Worm (Caenorhabditis elegans) whole organism, late embryonic: ENCODE data around the gene T04C12.9.

Source experiments
- C08G9.2 ChIP-seq: sonication (generic microtip); optimal IDR thresholded peaks from 2 replicates; lab custom pipeline; 2016; ENCODE audit warnings: mild to moderate bottlenecking, missing genetic modification characterization, moderate library complexity, missing compliant biosample characterization
- F13H6.1 ChIP-seq: sonication (generic microtip); optimal IDR thresholded peaks from 2 replicates; lab custom pipeline; 2016; ENCODE audit warnings: missing genetic modification characterization, missing compliant biosample characterization
- K09A11.1 ChIP-seq: sonication (generic microtip); optimal IDR thresholded peaks from 2 replicates; lab custom pipeline; 2017; ENCODE audit warnings: antibody characterized with exemption, mild to moderate bottlenecking, missing genetic modification characterization, missing compliant biosample characterization; ENCODE audit not compliant: insufficient read depth
- Y22D7AL.16 ChIP-seq: sonication (generic microtip); optimal IDR thresholded peaks from 2 replicates; lab custom pipeline; 2016; ENCODE audit warnings: missing genetic modification characterization, missing compliant biosample characterization
- ama-1 ChIP-seq: fragments of 150-350 bp; optimal IDR thresholded peaks from 2 replicates; lab custom pipeline; 2014
- ceh-18 ChIP-seq: sonication (generic microtip); optimal IDR thresholded peaks from 2 replicates; lab custom pipeline; 2016; ENCODE audit warnings: missing genetic modification characterization, missing compliant biosample characterization
- ceh-19 ChIP-seq: fragments of 200-800 bp; sonication (Bioruptor generic); optimal IDR thresholded peaks from 2 replicates; lab custom pipeline; 2018; ENCODE audit warnings: mild to moderate bottlenecking, missing genetic modification characterization, missing compliant biosample characterization
- ceh-2 ChIP-seq: sonication (generic microtip); optimal IDR thresholded peaks from 2 replicates; lab custom pipeline; 2016; ENCODE audit warnings: missing genotype, missing genetic modification characterization, missing compliant biosample characterization
- ceh-22 ChIP-seq: sonication (generic microtip); optimal IDR thresholded peaks from 2 replicates; lab custom pipeline; 2017; ENCODE audit warnings: missing biosample characterization, missing genetic modification characterization
- ceh-30 ChIP-seq: fragments of 150-350 bp; optimal IDR thresholded peaks from 2 replicates; lab custom pipeline; 2014; ENCODE audit warnings: missing biosample characterization, missing genetic modification characterization
- ceh-31 ChIP-seq: sonication (generic microtip); optimal IDR thresholded peaks from 2 replicates; lab custom pipeline; 2016; ENCODE audit warnings: missing genetic modification characterization, missing compliant biosample characterization
- ceh-34 ChIP-seq: sonication (generic microtip); optimal IDR thresholded peaks from 2 replicates; lab custom pipeline; 2016; ENCODE audit warnings: mild to moderate bottlenecking, missing genetic modification characterization, missing compliant biosample characterization
- ceh-45 ChIP-seq: fragments of 200-800 bp; sonication (Bioruptor generic); IDR thresholded peaks from 2 replicates; pipeline ENCODE4 v1.3.6; 2022; ENCODE audit warnings: missing genetic modification reagents, missing genetic modification characterization, missing compliant biosample characterization
- ceh-48 ChIP-seq: sonication (generic microtip); optimal IDR thresholded peaks from 2 replicates; lab custom pipeline; 2016; ENCODE audit warnings: missing genetic modification characterization, inconsistent platforms, missing compliant biosample characterization
- ceh-6 ChIP-seq: fragments of 200-800 bp; sonication (Bioruptor generic); optimal IDR thresholded peaks from 2 replicates; lab custom pipeline; 2018; ENCODE audit warnings: mild to moderate bottlenecking, missing genetic modification characterization, missing compliant biosample characterization
- che-1 ChIP-seq: sonication (generic microtip); optimal IDR thresholded peaks from 2 replicates; lab custom pipeline; 2016; ENCODE audit warnings: mild to moderate bottlenecking, missing genetic modification characterization, missing compliant biosample characterization
- dmd-4 ChIP-seq: sonication (generic microtip); optimal IDR thresholded peaks from 2 replicates; lab custom pipeline; 2016; ENCODE audit warnings: borderline replicate concordance, missing genetic modification characterization, missing compliant biosample characterization
- dve-1 ChIP-seq: sonication (generic microtip); optimal IDR thresholded peaks from 2 replicates; lab custom pipeline; 2017; ENCODE audit warnings: antibody characterized with exemption, mild to moderate bottlenecking, missing genetic modification characterization, missing compliant biosample characterization
- elt-2 ChIP-seq: sonication (generic microtip); optimal IDR thresholded peaks from 2 replicates; lab custom pipeline; 2016; ENCODE audit warnings: missing genetic modification reagents, missing genetic modification characterization, missing compliant biosample characterization
- elt-4 ChIP-seq: sonication (generic microtip); optimal IDR thresholded peaks from 2 replicates; lab custom pipeline; 2016; ENCODE audit warnings: missing genetic modification characterization, missing compliant biosample characterization
- eyg-1 ChIP-seq: sonication (generic microtip); optimal IDR thresholded peaks from 2 replicates; lab custom pipeline; 2016; ENCODE audit warnings: missing genotype, missing genetic modification characterization, missing compliant biosample characterization
- fkh-10 ChIP-seq: fragments of 150-350 bp; optimal IDR thresholded peaks from 2 replicates; lab custom pipeline; 2014; ENCODE audit warnings: missing biosample characterization, missing genetic modification reagents, missing genetic modification characterization
- gmeb-2 ChIP-seq: sonication (generic microtip); optimal IDR thresholded peaks from 2 replicates; lab custom pipeline; 2016; ENCODE audit warnings: missing genetic modification characterization, inconsistent platforms, missing compliant biosample characterization
- hlh-13 ChIP-seq: fragments of 200-800 bp; sonication (Bioruptor generic); optimal IDR thresholded peaks from 2 replicates; lab custom pipeline; 2018; ENCODE audit warnings: mild to moderate bottlenecking, missing genetic modification characterization, missing compliant biosample characterization
- hlh-15 ChIP-seq: sonication (generic microtip); optimal IDR thresholded peaks from 2 replicates; lab custom pipeline; 2016; ENCODE audit warnings: missing genetic modification characterization, missing compliant biosample characterization
- hlh-30 ChIP-seq: sonication (generic microtip); optimal IDR thresholded peaks from 2 replicates; lab custom pipeline; 2017; ENCODE audit warnings: antibody characterized with exemption, missing genetic modification characterization, missing compliant biosample characterization; ENCODE audit not compliant: insufficient read depth
- hlh-6 ChIP-seq: sonication (generic microtip); optimal IDR thresholded peaks from 2 replicates; lab custom pipeline; 2016; ENCODE audit warnings: missing genotype, missing genetic modification characterization, missing compliant biosample characterization
- hlh-8 ChIP-seq: sonication (generic microtip); optimal IDR thresholded peaks from 2 replicates; lab custom pipeline; 2016; ENCODE audit warnings: missing genotype, missing genetic modification characterization, missing compliant biosample characterization
- lim-6 ChIP-seq: sonication (generic microtip); optimal IDR thresholded peaks from 2 replicates; lab custom pipeline; 2016; ENCODE audit warnings: missing genetic modification characterization, missing compliant biosample characterization
- lin-11 ChIP-seq: fragments of 200-800 bp; sonication (Bioruptor generic); optimal IDR thresholded peaks from 2 replicates; lab custom pipeline; 2018; ENCODE audit warnings: mild to moderate bottlenecking, missing genetic modification characterization, missing compliant biosample characterization
- madf-2 ChIP-seq: sonication (generic microtip); optimal IDR thresholded peaks from 2 replicates; lab custom pipeline; 2017; ENCODE audit warnings: missing genetic modification characterization, missing compliant biosample characterization
- mec-3 ChIP-seq: sonication (generic microtip); optimal IDR thresholded peaks from 2 replicates; lab custom pipeline; 2016; ENCODE audit warnings: borderline replicate concordance, missing genetic modification characterization, missing compliant biosample characterization
- nfya-1 ChIP-seq: sonication (generic microtip); optimal IDR thresholded peaks from 2 replicates; lab custom pipeline; 2017; ENCODE audit warnings: missing genetic modification characterization, mild to moderate bottlenecking, missing compliant biosample characterization, antibody characterized with exemption, moderate library complexity
- nhr-11 ChIP-seq: fragments of 150-350 bp; optimal IDR thresholded peaks from 2 replicates; lab custom pipeline; 2014; ENCODE audit warnings: missing biosample characterization, missing genetic modification characterization
- nhr-232 ChIP-seq: sonication (generic microtip); optimal IDR thresholded peaks from 2 replicates; lab custom pipeline; 2016; ENCODE audit warnings: missing genetic modification characterization, missing compliant biosample characterization
- npax-4 ChIP-seq: sonication (generic microtip); optimal IDR thresholded peaks from 2 replicates; lab custom pipeline; 2016; ENCODE audit warnings: missing genetic modification characterization, missing compliant biosample characterization
- odd-2 ChIP-seq: sonication (generic microtip); optimal IDR thresholded peaks from 2 replicates; lab custom pipeline; 2017; ENCODE audit warnings: antibody characterized with exemption, mild to moderate bottlenecking, missing genetic modification characterization, missing compliant biosample characterization
- pat-9 ChIP-seq: fragments of 200-800 bp; sonication (Bioruptor generic); optimal IDR thresholded peaks from 2 replicates; lab custom pipeline; 2018; ENCODE audit warnings: mild to moderate bottlenecking, missing genetic modification characterization, moderate library complexity, missing compliant biosample characterization
- pax-1 ChIP-seq: fragments of 150-350 bp; optimal IDR thresholded peaks from 2 replicates; lab custom pipeline; 2014; ENCODE audit warnings: missing biosample characterization, missing genetic modification characterization
- pha-2 ChIP-seq: sonication (generic microtip); optimal IDR thresholded peaks from 2 replicates; lab custom pipeline; 2017; ENCODE audit warnings: mild to moderate bottlenecking, missing genetic modification characterization, missing compliant biosample characterization
- pha-4 ChIP-seq: fragments of 150-350 bp; optimal IDR thresholded peaks from 2 replicates; lab custom pipeline; 2018; ENCODE audit warnings: missing biosample characterization, missing genetic modification reagents, missing genetic modification characterization
- pros-1 ChIP-seq: fragments of 150-350 bp; optimal IDR thresholded peaks from 2 replicates; lab custom pipeline; 2014; ENCODE audit warnings: missing biosample characterization, missing genetic modification reagents, missing genetic modification characterization
- ref-2 ChIP-seq: sonication (generic microtip); optimal IDR thresholded peaks from 2 replicates; lab custom pipeline; 2016; ENCODE audit warnings: missing genetic modification characterization, missing compliant biosample characterization
- sdc-2 ChIP-seq: sonication (generic microtip); optimal IDR thresholded peaks from 2 replicates; lab custom pipeline; 2016; ENCODE audit warnings: missing genotype, missing genetic modification characterization, missing compliant biosample characterization
- sox-2 ChIP-seq: fragments of 200-800 bp; sonication (Bioruptor generic); IDR thresholded peaks from 2 replicates; pipeline ENCODE4 v1.3.6; 2022; ENCODE audit warnings: missing genetic modification reagents, missing genetic modification characterization, missing compliant biosample characterization
- sox-4 ChIP-seq: sonication (generic microtip); optimal IDR thresholded peaks from 2 replicates; lab custom pipeline; 2017; ENCODE audit warnings: mild to moderate bottlenecking, missing genetic modification characterization, inconsistent platforms, missing compliant biosample characterization
- syd-9 ChIP-seq: sonication (generic microtip); optimal IDR thresholded peaks from 2 replicates; lab custom pipeline; 2016; ENCODE audit warnings: mild to moderate bottlenecking, missing genetic modification characterization, moderate library complexity, missing compliant biosample characterization
- tbx-2 ChIP-seq: sonication (generic microtip); optimal IDR thresholded peaks from 2 replicates; lab custom pipeline; 2016; ENCODE audit warnings: missing genetic modification characterization, missing compliant biosample characterization
- tbx-7 ChIP-seq: sonication (generic microtip); optimal IDR thresholded peaks from 2 replicates; lab custom pipeline; 2016; ENCODE audit warnings: missing genotype, missing genetic modification characterization, missing compliant biosample characterization
- ttx-3 ChIP-seq: sonication (generic microtip); optimal IDR thresholded peaks from 2 replicates; lab custom pipeline; 2016; ENCODE audit warnings: missing genetic modification reagents, missing genetic modification characterization, missing compliant biosample characterization
- unc-3 ChIP-seq, 2 experiments: fragments of 200-800 bp in 1 of 2; sonication (Bioruptor generic) in 1 of 2; sonication (generic microtip) in 1 of 2; conservative IDR thresholded peaks in 1 of 2; optimal IDR thresholded peaks in 1 of 2; 2 replicates each; pipeline versions ENCODE4 v1.3.6 to Lab custom; 2016 to 2022; ENCODE audit warnings: missing compliant biosample characterization in 2 of 2, missing genetic modification characterization in 2 of 2, missing genetic modification reagents in 1 of 2
- unc-86 ChIP-seq: sonication (generic microtip); optimal IDR thresholded peaks from 2 replicates; lab custom pipeline; 2016; ENCODE audit warnings: missing genetic modification characterization, missing compliant biosample characterization

Gene T04C12.9

DNA sequence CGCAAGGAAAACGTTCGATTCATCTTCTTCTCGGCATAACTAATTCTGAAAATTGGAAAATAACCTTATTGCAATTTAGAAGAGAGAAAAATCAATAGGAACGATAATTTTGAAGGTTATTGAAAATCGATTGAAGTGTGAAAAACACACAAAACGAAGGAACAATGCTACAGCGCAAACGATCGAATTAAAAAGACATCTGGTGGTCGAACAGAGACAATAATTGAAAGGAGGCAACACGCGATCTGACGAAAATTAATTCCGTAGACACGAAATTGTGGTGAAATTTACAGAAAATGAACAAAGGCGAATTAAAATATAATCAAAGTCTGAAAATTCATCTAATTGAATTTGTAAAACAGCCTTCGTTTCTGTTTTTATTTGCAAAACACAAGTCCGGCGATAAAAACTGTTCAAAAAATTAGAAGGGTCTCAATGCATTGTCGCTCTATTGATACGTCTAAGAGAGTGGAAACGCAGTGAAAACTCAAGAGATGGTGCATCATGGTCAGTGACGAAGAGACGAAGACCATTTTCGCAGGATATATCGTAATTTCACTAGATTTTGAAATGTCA lies 23.5 kb downstream of the T04C12.9 start, which contains the start of gene pak-2:
Gene pak-2, minus strand, starts transcription at position 51 of the 576 bp plus-strand sequence.
- TF ChIP-seq syd-9 (tag; lab: Kevin White, UChicago) (peak; percentile 45), pat-9 (no peak), nhr-11 (tag; lab: Kevin White, UChicago) (no peak), ceh-6 (peak; percentile 43), ref-2 (tag; lab: Kevin White, UChicago) (peak; percentile 97), ceh-18 (tag; lab: Kevin White, UChicago) (peak; percentile 83), nfya-1 (tag; lab: Kevin White, UChicago) (peak; percentile 54), ceh-45 (no peak), Y22D7AL.16 (tag; lab: Kevin White, UChicago) (no peak), lim-6 (tag; lab: Kevin White, UChicago) (peak; percentile 92), F13H6.1 (tag; lab: Kevin White, UChicago) (peak; percentile 91), unc-86 (tag; lab: Kevin White, UChicago) (peak; percentile 61), tbx-7 (tag; lab: Kevin White, UChicago) (peak; percentile 90), gmeb-2 (tag; lab: Kevin White, UChicago) (peak; percentile 39), tbx-2 (peak; percentile 98), pha-2 (tag; lab: Kevin White, UChicago) (peak; percentile 44), elt-4 (tag; lab: Kevin White, UChicago) (no peak), che-1 (tag; lab: Kevin White, UChicago) (peak; percentile 44), pha-4 (no peak), odd-2 (tag; lab: Kevin White, UChicago) (no peak), ceh-31 (tag; lab: Kevin White, UChicago) (peak; percentile 100), unc-3 (GFP tag; conservative IDR thresholded peaks at IDR 0.05; lab: Robert Waterston, UW) (no peak), unc-3 (tag; optimal IDR thresholded peaks at IDR 0.05; lab: Kevin White, UChicago) (peak; percentile 77), hlh-6 (peak; percentile 73), fkh-10 (GFP tag; lab: Kevin White, UChicago) (no peak), nhr-232 (no peak), mec-3 (tag; lab: Kevin White, UChicago) (peak; percentile 87), pros-1 (no peak), pax-1 (peak; percentile 42), ceh-22 (tag; lab: Kevin White, UChicago) (no peak), hlh-15 (tag; lab: Kevin White, UChicago) (peak; percentile 66), K09A11.1 (tag; lab: Kevin White, UChicago) (no peak), ceh-48 (no peak), lin-11 (no peak), ceh-19 (GFP tag; lab: Kevin White, UChicago) (peak; percentile 59), elt-2 (tag; lab: Kevin White, UChicago) (peak; percentile 90), ceh-2 (tag; lab: Kevin White, UChicago) (peak; percentile 93), ceh-30 (tag; lab: Kevin White, UChicago) (no peak), sox-2 (no peak), ceh-34 (tag; lab: Kevin White, UChicago) (peak; percentile 84), dmd-4 (peak; percentile 34), dve-1 (tag; lab: Kevin White, UChicago) (peak; percentile 19), sdc-2 (tag; lab: Kevin White, UChicago) (peak; percentile 36), ttx-3 (tag; lab: Kevin White, UChicago) (peak; percentile 47), ama-1 (no peak), hlh-8 (tag; lab: Kevin White, UChicago) (peak; percentile 83), npax-4 (tag; lab: Kevin White, UChicago) (no peak), hlh-30 (no peak), C08G9.2 (tag; lab: Kevin White, UChicago) (peak; percentile 96), sox-4 (peak; percentile 0), madf-2 (tag; lab: Kevin White, UChicago) (peak; percentile 45), eyg-1 (peak; percentile 57), hlh-13 (GFP tag; lab: Kevin White, UChicago) (no peak)
